Worm (Caenorhabditis elegans): ENCODE measurements around the gene lact-8.

DNA sequence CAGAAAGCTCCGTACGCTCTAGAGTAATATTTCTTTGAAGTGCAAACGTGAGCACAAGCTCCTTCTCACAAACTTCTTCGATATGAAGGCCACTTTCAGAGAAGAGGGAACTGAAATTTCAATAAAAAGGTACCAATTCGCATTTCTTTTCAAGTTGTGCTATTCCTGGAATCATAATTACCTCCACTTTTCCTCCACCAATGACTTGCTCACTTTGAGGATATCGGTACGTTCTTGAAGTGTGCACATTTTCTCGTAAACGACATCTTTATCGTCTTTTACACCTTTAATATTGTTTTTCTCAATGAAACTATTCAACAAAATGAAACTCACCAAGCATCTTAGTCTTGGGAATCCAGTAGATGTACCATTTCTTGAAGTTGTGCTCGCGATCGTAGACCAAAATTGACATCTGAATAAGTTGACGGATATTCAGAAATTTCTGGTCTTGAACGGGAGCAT is 25.9 kb upstream of the lact-8 start, which contains the start of gene scb-1:
- TF ChIP-seq nhr-76 (tag; optimal IDR thresholded peaks at IDR 0.05) (no peak), flh-1 (GFP tag; optimal IDR thresholded peaks at IDR 0.05) (no peak), nhr-28 (tag; optimal IDR thresholded peaks at IDR 0.05) (no peak), ces-1 (GFP tag; optimal IDR thresholded peaks at IDR 0.05) (no peak), mab-5 (tag; optimal IDR thresholded peaks at IDR 0.05) (no peak)
